Worm (Caenorhabditis elegans) whole organism, L3 larva: ENCODE data around the gene tasp-1.

Source experiments
- R02D3.7 ChIP-seq: fragments of 150-350 bp; optimal IDR thresholded peaks from 2 replicates; lab custom pipeline; 2014; ENCODE audit warnings: missing biosample characterization, missing genetic modification characterization
- ZK546.5 ChIP-seq: sonication (generic microtip); optimal IDR thresholded peaks from 2 replicates; lab custom pipeline; 2017; ENCODE audit warnings: missing biosample characterization, missing genetic modification characterization
- aly-2 ChIP-seq: fragments of 150-350 bp; optimal IDR thresholded peaks from 2 replicates; lab custom pipeline; 2014; ENCODE audit warnings: missing biosample characterization, missing genetic modification characterization
- ama-1 ChIP-seq: fragments of 150-350 bp; optimal IDR thresholded peaks from 2 replicates; lab custom pipeline; 2018
- ceh-16 ChIP-seq: sonication (generic microtip); optimal IDR thresholded peaks from 2 replicates; lab custom pipeline; 2017; ENCODE audit warnings: missing biosample characterization, missing genetic modification characterization
- ceh-28 ChIP-seq: fragments of 150-350 bp; optimal IDR thresholded peaks from 2 replicates; lab custom pipeline; 2014; ENCODE audit warnings: missing biosample characterization, missing genetic modification reagents, missing genetic modification characterization
- ceh-82 ChIP-seq: fragments of 150-350 bp; optimal IDR thresholded peaks from 2 replicates; lab custom pipeline; 2014; ENCODE audit warnings: missing biosample characterization, missing genetic modification characterization
- ceh-9 ChIP-seq: sonication (generic microtip); optimal IDR thresholded peaks from 2 replicates; lab custom pipeline; 2018; ENCODE audit warnings: missing biosample characterization, missing genetic modification characterization
- daf-12 ChIP-seq: fragments of 150-350 bp; optimal IDR thresholded peaks from 2 replicates; lab custom pipeline; 2014; ENCODE audit warnings: missing biosample characterization, missing genetic modification reagents, missing genetic modification characterization
- egl-27 ChIP-seq: sonication (generic microtip); optimal IDR thresholded peaks from 4 replicates; lab custom pipeline; 2017; ENCODE audit warnings: missing biosample characterization, missing genetic modification reagents, missing genetic modification characterization
- elt-1 ChIP-seq: fragments of 150-350 bp; optimal IDR thresholded peaks from 2 replicates; lab custom pipeline; 2014; ENCODE audit warnings: missing biosample characterization, missing genetic modification characterization
- elt-2 ChIP-seq: sonication (generic microtip); optimal IDR thresholded peaks from 2 replicates; lab custom pipeline; 2016; ENCODE audit warnings: missing genetic modification reagents, mild to moderate bottlenecking, missing genetic modification characterization, missing compliant biosample characterization
- elt-3 ChIP-seq, 3 experiments: fragments of 150-350 bp in 1 of 3; sonication (generic microtip) in 2 of 3; optimal IDR thresholded peaks; 2 replicates in 2 of 3; 4 replicates in 1 of 3; lab custom pipeline; 2014 to 2017; ENCODE audit warnings: missing biosample characterization in 3 of 3, missing genetic modification characterization in 3 of 3
- eor-1 ChIP-seq, 2 experiments: fragments of 150-350 bp; optimal IDR thresholded peaks; 2 replicates each; lab custom pipeline; 2014 to 2018; ENCODE audit warnings: missing biosample characterization in 2 of 2, missing genetic modification characterization in 2 of 2
- fkh-10 ChIP-seq: sonication (generic microtip); optimal IDR thresholded peaks from 2 replicates; lab custom pipeline; 2017; ENCODE audit warnings: missing biosample characterization, missing genetic modification reagents, missing genetic modification characterization
- fkh-2 ChIP-seq: fragments of 150-350 bp; optimal IDR thresholded peaks from 2 replicates; lab custom pipeline; 2014; ENCODE audit warnings: missing biosample characterization, missing genetic modification reagents, missing genetic modification characterization
- fos-1 ChIP-seq: fragments of 150-350 bp; optimal IDR thresholded peaks from 2 replicates; lab custom pipeline; 2014; ENCODE audit warnings: missing biosample characterization, missing genetic modification characterization
- hmg-11 ChIP-seq: sonication (generic microtip); optimal IDR thresholded peaks from 2 replicates; lab custom pipeline; 2016; ENCODE audit warnings: missing genetic modification characterization, missing compliant biosample characterization
- jun-1 ChIP-seq: fragments of 150-350 bp; optimal IDR thresholded peaks from 2 replicates; lab custom pipeline; 2014; ENCODE audit warnings: missing biosample characterization, missing genetic modification reagents, missing genetic modification characterization
- lin-15B ChIP-seq: fragments of 150-350 bp; optimal IDR thresholded peaks from 2 replicates; lab custom pipeline; 2014; ENCODE audit warnings: missing biosample characterization, missing genetic modification characterization
- lin-39 ChIP-seq: fragments of 150-350 bp; optimal IDR thresholded peaks from 2 replicates; lab custom pipeline; 2018; ENCODE audit warnings: missing biosample characterization, missing genetic modification reagents, missing genetic modification characterization
- lsy-12 ChIP-seq: sonication (generic microtip); optimal IDR thresholded peaks from 2 replicates; lab custom pipeline; 2016; ENCODE audit warnings: mild to moderate bottlenecking, missing genetic modification characterization, missing compliant biosample characterization
- nfya-1 ChIP-seq: sonication (generic microtip); optimal IDR thresholded peaks from 2 replicates; lab custom pipeline; 2017; ENCODE audit warnings: missing genetic modification characterization, mild to moderate bottlenecking, missing compliant biosample characterization, antibody characterized with exemption, moderate library complexity; ENCODE audit not compliant: insufficient read depth
- nhr-12 ChIP-seq: fragments of 150-350 bp; optimal IDR thresholded peaks from 2 replicates; lab custom pipeline; 2014; ENCODE audit warnings: missing biosample characterization, missing genetic modification characterization
- nhr-23 ChIP-seq: fragments of 150-350 bp; optimal IDR thresholded peaks from 2 replicates; lab custom pipeline; 2014; ENCODE audit warnings: missing biosample characterization, missing genetic modification reagents, missing genetic modification characterization
- nhr-25 ChIP-seq: sonication (generic microtip); optimal IDR thresholded peaks from 2 replicates; lab custom pipeline; 2017; ENCODE audit warnings: missing biosample characterization, missing genetic modification characterization
- nhr-28 ChIP-seq: fragments of 150-350 bp; optimal IDR thresholded peaks from 2 replicates; lab custom pipeline; 2014; ENCODE audit warnings: missing biosample characterization, missing genetic modification characterization
- nhr-43 ChIP-seq: sonication (generic microtip); optimal IDR thresholded peaks from 2 replicates; lab custom pipeline; 2016; ENCODE audit warnings: mild to moderate bottlenecking, missing genetic modification characterization, missing compliant biosample characterization; ENCODE audit not compliant: poor library complexity, severe bottlenecking
- nhr-67 ChIP-seq: fragments of 150-350 bp; optimal IDR thresholded peaks from 2 replicates; lab custom pipeline; 2014; ENCODE audit warnings: missing biosample characterization, missing genetic modification characterization
- pqm-1 ChIP-seq: fragments of 150-350 bp; optimal IDR thresholded peaks from 2 replicates; lab custom pipeline; 2017; ENCODE audit warnings: missing biosample characterization, missing genetic modification characterization, inconsistent platforms
- sea-2 ChIP-seq: fragments of 150-350 bp; sonication (generic microtip); optimal IDR thresholded peaks from 4 replicates; lab custom pipeline; 2014; ENCODE audit warnings: missing biosample characterization, missing genetic modification reagents, missing genetic modification characterization
- snpc-4 ChIP-seq: fragments of 150-350 bp; optimal IDR thresholded peaks from 2 replicates; lab custom pipeline; 2014; ENCODE audit warnings: missing biosample characterization, missing genetic modification characterization
- tbx-2 ChIP-seq: sonication (generic microtip); optimal IDR thresholded peaks from 2 replicates; lab custom pipeline; 2016; ENCODE audit warnings: mild to moderate bottlenecking, missing genetic modification characterization, missing compliant biosample characterization
- unc-39 ChIP-seq: sonication (generic microtip); optimal IDR thresholded peaks from 4 replicates; lab custom pipeline; 2017; ENCODE audit warnings: missing biosample characterization, missing genetic modification characterization
- unc-62 ChIP-seq: fragments of 150-350 bp; sonication (generic microtip); optimal IDR thresholded peaks from 4 replicates; lab custom pipeline; 2014; ENCODE audit warnings: missing biosample characterization, missing genetic modification reagents, missing genetic modification characterization
- zag-1 ChIP-seq: fragments of 150-350 bp; optimal IDR thresholded peaks from 2 replicates; lab custom pipeline; 2014; ENCODE audit warnings: missing biosample characterization, missing genetic modification characterization
- ztf-11 ChIP-seq: fragments of 150-350 bp; optimal IDR thresholded peaks from 2 replicates; lab custom pipeline; 2014; ENCODE audit warnings: missing biosample characterization, missing genetic modification characterization
- ztf-4 ChIP-seq: fragments of 150-350 bp; optimal IDR thresholded peaks from 2 replicates; lab custom pipeline; 2014; ENCODE audit warnings: missing biosample characterization, missing genetic modification characterization

Gene tasp-1

DNA sequence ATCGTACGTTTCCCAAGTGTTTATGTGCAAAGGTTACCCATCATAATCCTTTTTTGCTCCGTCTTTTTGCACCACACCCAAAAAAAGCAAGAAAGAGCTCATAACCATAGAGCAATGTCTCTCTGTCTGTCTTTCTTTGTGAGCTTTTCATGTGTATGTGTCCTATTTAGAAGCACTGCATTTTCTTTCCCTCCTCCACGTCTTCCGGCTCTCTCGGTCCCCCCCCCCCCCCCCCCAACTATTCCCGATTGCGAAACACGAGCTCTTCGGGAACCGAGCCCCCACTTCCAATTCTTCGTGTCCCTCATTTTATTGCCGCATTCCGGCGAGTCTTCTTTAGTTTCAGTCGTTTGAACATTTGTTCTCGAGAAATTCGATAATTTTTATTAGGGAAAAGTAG is 47.7 kb downstream of the tasp-1 start:
- TF ChIP-seq nhr-43 (tag; lab: Kevin White, UChicago) = no peak
- no peak for TF ChIP-seq ceh-28 (tag; lab: Kevin White, UChicago)
- no peak for TF ChIP-seq elt-1 (tag; lab: Kevin White, UChicago)
- TF ChIP-seq R02D3.7 (tag; lab: Kevin White, UChicago) = no peak
- no peak for TF ChIP-seq ceh-82 (tag; lab: Kevin White, UChicago)
- no peak for TF ChIP-seq hmg-11 (tag; lab: Kevin White, UChicago)
- TF ChIP-seq fkh-2 (tag; lab: Kevin White, UChicago) = no peak
- TF ChIP-seq lin-39 = no peak
- no peak for TF ChIP-seq ztf-4 (tag; lab: Kevin White, UChicago)
- TF ChIP-seq lsy-12 (tag; lab: Kevin White, UChicago) = no peak
- no peak for TF ChIP-seq elt-3 (tag; optimal IDR thresholded peaks at IDR 0.05; lab: Kevin White, UChicago)

DNA sequence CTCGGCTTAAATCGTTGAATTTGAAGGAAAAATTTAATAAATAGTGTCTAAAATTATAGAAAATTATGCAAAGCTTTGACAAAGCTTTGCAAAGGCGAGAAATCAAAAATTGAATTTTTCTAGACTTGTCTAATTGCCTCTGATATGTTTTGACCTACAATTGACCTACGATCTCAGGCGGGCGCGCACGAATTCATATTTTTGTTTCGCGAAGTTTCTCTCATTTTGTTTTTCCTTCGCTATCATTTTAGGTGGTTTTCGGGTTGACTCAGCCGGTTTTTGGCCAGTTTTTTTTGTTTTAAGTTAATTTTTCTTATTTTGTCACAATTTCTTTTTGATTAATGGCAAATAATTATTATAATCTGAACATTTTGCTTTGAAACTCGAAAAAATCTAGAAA is 48.1 kb downstream of the tasp-1 start:
- TF ChIP-seq elt-1 (tag; lab: Kevin White, UChicago) (no peak), egl-27 (tag; lab: Kevin White, UChicago) (no peak), nhr-23 (tag; lab: Kevin White, UChicago) (no peak), fkh-10 (GFP tag; lab: Kevin White, UChicago) (no peak), nhr-12 (no peak), ztf-11 (tag; lab: Kevin White, UChicago) (no peak), sea-2 (no peak), ama-1 (no peak), lsy-12 (tag; lab: Kevin White, UChicago) (no peak), jun-1 (tag; lab: Kevin White, UChicago) (no peak), nfya-1 (no peak), ceh-9 (tag; lab: Kevin White, UChicago) (no peak), ZK546.5 (tag; lab: Kevin White, UChicago) (no peak)

DNA sequence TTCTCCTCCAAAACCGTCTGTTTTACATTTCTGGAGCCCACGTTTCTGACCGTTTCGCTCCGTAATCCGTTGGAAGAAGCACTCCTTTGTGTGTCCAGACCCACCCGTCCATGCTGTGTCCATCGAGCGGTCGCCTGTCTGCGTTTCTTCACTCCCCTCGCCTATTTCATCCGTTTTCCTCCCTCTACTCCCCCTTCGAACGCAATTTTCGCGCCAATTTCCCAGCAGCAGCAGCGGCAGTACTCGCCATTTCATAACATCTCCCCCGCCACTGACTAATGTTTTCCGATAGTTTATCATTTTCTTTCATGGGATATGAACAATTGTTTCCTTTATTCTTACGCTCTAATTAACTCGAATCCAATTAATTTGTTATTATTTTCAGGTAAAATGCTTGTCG is 48.8 kb downstream of the tasp-1 start:
- TF ChIP-seq ztf-4 (tag; lab: Kevin White, UChicago) (no peak), nhr-25 (tag; lab: Kevin White, UChicago) (no peak), unc-39 (tag; lab: Kevin White, UChicago) (no peak), elt-3 (tag; optimal IDR thresholded peaks at IDR 0.05; lab: Kevin White, UChicago) (no peak), tbx-2 (no peak), nfya-1 (peak; percentile 42), nhr-67 (tag; lab: Kevin White, UChicago) (no peak), unc-62 (GFP tag; lab: Kevin White, UChicago) (no peak), lin-15B (tag; lab: Kevin White, UChicago) (peak; percentile 42), hmg-11 (tag; lab: Kevin White, UChicago) (peak; percentile 83), pqm-1 (tag; lab: Kevin White, UChicago) (no peak), lin-39 (peak; percentile 66), jun-1 (tag; lab: Kevin White, UChicago) (no peak), fos-1 (no peak), ama-1 (no peak), aly-2 (tag; lab: Kevin White, UChicago) (no peak), ceh-82 (tag; lab: Kevin White, UChicago) (no peak), ZK546.5 (tag; lab: Kevin White, UChicago) (no peak), daf-12 (tag; lab: Kevin White, UChicago) (no peak), snpc-4 (tag; lab: Kevin White, UChicago) (no peak), eor-1 (tag; optimal IDR thresholded peaks at IDR 0.05; lab: Kevin White, UChicago) (no peak), elt-2 (tag; lab: Kevin White, UChicago) (peak; percentile 0)
- TF ChIP-seq, all 47 proteins: peak for 5

DNA sequence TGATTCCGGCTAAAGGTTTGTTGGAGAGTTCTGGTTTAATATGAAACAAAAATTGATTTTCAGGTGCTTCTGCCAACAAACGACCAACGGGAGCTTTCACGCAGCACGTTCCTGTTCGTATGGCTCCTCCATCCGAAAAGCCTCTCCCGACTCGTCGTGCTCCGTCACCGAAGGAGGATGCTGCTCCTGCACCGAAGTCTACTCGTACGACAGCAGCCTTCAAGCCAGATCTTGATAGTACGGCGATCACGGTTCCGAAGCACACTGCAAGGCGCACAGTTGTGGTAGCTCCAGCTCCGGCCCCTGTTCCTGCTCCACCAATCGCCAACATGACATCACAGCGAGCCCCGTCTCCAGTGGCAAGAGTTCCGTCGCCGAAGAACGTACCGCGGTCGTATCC is 49.7 kb downstream of the tasp-1 start:
- TF ChIP-seq lin-15B (tag; lab: Kevin White, UChicago) (no peak), snpc-4 (tag; lab: Kevin White, UChicago) (no peak), nhr-23 (tag; lab: Kevin White, UChicago) (no peak), zag-1 (tag; lab: Kevin White, UChicago) (no peak), ztf-11 (tag; lab: Kevin White, UChicago) (no peak), ceh-16 (tag; lab: Kevin White, UChicago) (no peak), ama-1 (no peak), sea-2 (no peak), nhr-28 (tag; lab: Kevin White, UChicago) (no peak), jun-1 (tag; lab: Kevin White, UChicago) (no peak), unc-62 (GFP tag; lab: Kevin White, UChicago) (no peak), nhr-25 (tag; lab: Kevin White, UChicago) (no peak), ceh-28 (tag; lab: Kevin White, UChicago) (no peak), daf-12 (tag; lab: Kevin White, UChicago) (no peak), fkh-10 (GFP tag; lab: Kevin White, UChicago) (no peak), elt-2 (tag; lab: Kevin White, UChicago) (no peak)
